Fruit fly (Drosophila melanogaster) Kc167 (cell line): ENCODE data around the gene asl.

Source experiments
- Myc ChIP-seq: fragments of >200 bp; optimal IDR thresholded peaks from 2 replicates; lab custom pipeline; 2017; ENCODE audit warnings: missing external identifiers
- Sin3A ChIP-seq: fragments of >200 bp; optimal IDR thresholded peaks from 2 replicates; lab custom pipeline; 2018; ENCODE audit warnings: missing external identifiers
- h ChIP-seq: fragments of >200 bp; optimal IDR thresholded peaks from 3 replicates; lab custom pipeline; 2018; ENCODE audit warnings: missing external identifiers
- insv ChIP-seq: fragments of >200 bp; optimal IDR thresholded peaks from 3 replicates; lab custom pipeline; 2018; ENCODE audit warnings: missing external identifiers
- psq ChIP-seq: fragments of >200 bp; optimal IDR thresholded peaks from 2 replicates; lab custom pipeline; 2017; ENCODE audit warnings: missing external identifiers
- ttk ChIP-seq: sonication (Bioruptor generic); optimal IDR thresholded peaks from 2 replicates; lab custom pipeline; 2017; ENCODE audit warnings: missing external identifiers

DNA sequence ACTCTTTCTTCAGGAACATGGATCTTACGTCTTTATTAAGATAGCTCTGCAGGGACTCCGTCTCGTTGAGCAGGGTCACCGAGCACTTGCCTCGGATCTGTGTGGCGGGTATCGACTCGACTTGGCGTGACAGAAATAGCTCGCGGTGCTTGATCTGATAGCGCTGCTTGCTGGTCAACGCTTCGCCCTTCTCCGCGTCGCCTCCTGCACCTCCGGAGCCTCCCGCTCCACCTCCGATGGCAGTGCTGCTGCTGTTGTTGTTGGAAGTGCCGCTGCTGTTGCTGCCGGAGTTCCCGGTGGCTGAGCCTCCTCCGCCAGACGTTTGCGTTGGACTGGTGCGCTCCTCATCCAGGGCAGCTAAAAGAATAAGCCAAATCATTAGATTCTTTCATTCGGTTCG lies 37.1 kb upstream of the asl start:
- TF ChIP-seq h (no peak), ttk (lab: Kevin White, UChicago) (no peak), Sin3A (lab: Kevin White, UChicago) (no peak), insv (lab: Kevin White, UChicago) (no peak), psq (no peak), Myc (lab: Kevin White, UChicago) (no peak)
